Worm (Caenorhabditis elegans): ENCODE data around the gene irld-4.

Gene irld-4

DNA sequence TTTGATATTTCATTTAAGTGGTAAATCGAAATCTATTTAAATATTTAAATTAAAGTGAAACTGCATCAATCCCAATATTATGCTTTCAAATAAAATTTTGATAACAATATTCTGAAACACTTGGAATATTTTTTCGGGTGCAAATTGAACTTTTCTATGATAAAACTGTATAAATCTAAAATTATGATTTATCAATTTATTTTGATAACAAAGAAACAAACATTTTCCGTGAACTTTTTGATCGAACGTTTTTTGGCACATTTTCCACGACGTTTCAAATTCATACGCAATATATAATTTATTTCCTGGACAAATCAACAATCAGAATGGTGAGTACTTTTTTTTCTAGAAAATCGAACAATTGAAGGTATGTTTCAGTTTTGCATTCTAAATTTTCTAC, at the start of gene irld-4:
irld-4 (plus strand) TSS at position 301 of the 400 bp plus-strand sequence.
- no peak for TF ChIP-seq unc-62 (GFP tag; optimal IDR thresholded peaks at IDR 0.05)

- TF ChIP-seq unc-62 (GFP tag; optimal IDR thresholded peaks at IDR 0.05): no peak
Measured at ce11 chrIV:14586759-14587158, 46.1 kb upstream of the irld-4 start.

ce11 chrIV:14587589-14587988, 45.3 kb upstream of the irld-4 start:
- no peak for TF ChIP-seq unc-62 (GFP tag; optimal IDR thresholded peaks at IDR 0.05)

ce11 chrIV:14594249-14594648, 38.6 kb upstream of the irld-4 start:
- no peak for TF ChIP-seq unc-62 (GFP tag; optimal IDR thresholded peaks at IDR 0.05)

ce11 chrIV:14599321-14599720, 33.6 kb upstream of the irld-4 start:
- no peak for TF ChIP-seq unc-62 (GFP tag; optimal IDR thresholded peaks at IDR 0.05)

ce11 chrIV:14603022-14603421, 29.9 kb upstream of the irld-4 start:
- no peak for TF ChIP-seq unc-62 (GFP tag; optimal IDR thresholded peaks at IDR 0.05)

DNA sequence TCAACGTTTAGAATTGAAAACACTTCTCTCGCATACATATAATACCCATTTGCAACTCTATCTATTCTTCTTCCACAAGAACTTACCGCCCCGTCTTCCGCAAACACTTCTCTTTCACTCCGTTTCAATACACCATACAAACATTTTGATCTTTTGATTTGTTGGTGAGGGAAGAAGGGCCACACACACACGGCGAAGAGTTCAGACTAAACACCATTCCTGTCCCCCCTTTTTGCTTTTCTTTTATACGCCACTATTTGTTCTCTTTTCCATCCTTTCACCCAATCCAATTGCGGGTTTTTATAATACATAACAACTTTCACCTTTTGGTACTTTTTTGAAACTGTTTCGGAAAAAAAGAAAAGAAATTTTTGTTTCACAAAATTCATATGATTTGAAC, 27.8 kb upstream of the irld-4 start:
- TF ChIP-seq unc-62 (GFP tag; optimal IDR thresholded peaks at IDR 0.05): no peak

DNA sequence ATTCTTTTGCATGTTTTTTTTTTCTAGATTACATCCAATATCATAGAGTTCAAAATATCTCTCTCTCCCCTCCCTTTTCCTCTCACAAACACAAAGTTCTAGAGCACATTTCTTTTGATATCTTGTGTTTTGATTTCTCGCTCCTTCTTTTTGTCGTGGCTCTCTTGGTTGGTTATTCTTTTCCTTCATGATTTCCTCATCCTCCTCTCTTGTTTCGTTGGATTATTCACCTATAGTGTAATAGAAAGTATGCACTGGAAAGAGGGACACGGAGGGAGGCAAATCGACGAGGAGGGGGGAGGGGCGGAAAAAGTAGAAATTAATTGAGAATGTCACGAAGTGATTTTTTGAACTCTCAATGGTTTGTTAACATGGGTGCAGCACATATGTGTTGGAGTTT, 26.4 kb upstream of the irld-4 start:
- no peak for TF ChIP-seq unc-62 (GFP tag; optimal IDR thresholded peaks at IDR 0.05)

DNA sequence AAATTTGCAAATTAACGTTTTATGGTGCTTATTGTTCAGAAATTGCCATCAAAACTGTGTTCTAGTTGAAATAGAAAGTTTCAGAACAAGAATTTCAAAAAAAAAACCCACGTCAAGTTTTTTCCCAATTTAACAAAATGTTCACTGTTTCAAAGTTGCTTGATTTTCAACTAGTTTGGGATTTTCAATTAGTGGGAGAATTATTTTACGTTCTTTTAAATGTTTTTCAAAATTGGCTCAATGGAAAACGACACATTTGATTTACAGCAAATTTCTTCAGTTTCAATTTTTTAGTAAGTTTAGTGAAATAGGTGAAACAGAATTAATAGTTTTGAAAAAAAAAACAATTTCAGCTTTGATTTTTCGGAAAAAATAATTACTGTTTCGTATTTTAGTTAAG, 24.3 kb upstream of the irld-4 start:
- no peak for TF ChIP-seq unc-62 (GFP tag; optimal IDR thresholded peaks at IDR 0.05)

DNA sequence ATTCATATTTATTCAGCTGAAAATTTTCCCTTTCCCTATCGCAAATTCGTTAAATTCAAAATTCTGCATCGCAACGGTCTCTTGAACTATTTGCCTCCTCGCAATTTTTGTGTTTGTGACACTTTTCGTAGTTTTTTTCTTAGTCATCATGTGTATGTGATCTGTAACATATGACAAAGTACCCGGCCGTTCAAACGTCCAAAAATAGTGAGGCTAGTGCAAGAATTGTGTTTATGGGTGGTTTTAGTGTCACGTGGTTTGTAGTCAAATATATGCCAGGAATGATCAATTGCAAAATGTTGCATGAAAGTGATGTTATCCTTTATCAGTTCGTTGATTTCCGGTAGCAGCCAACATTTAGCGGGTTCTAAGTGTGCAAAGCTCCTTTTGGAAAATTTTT, 23.1 kb upstream of the irld-4 start:
- TF ChIP-seq unc-62 (GFP tag; optimal IDR thresholded peaks at IDR 0.05): no peak

DNA sequence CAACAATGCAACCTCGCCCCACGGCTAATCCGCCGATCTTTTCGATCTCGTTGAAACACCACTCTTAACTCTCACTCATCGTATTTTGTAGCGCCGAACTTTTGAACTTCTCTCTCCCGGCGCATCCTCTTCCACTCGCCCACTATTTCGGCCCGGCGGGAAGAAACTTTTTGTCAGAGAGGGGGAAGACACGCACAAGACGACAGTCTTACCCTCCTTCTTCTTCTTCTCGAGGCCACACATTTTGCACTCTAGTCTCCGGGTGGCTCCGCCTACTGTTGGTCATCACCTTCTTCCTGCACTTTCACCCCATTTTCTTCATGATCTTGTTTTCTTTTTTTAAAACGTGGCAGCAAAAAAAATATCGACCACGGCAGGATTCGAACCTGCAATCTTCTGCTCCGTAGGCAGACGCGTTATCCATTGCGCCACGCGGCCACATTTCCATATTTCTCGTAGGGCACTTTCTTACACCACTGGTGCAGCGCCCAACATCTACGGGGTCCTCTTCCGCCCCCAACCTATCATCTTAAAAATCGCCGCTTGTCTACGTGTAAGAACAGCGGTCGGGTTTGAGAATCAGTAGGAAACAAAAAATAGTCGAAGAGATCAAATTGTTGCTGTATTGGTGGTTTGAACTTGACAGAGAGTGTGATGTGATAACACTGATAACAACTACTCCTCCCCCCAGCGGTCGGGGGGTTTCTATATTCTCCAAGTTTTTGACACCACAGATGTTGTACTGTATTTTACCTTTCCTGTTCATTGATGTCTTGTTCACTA, 21.8 kb upstream of the irld-4 start:
- TF ChIP-seq unc-62 (GFP tag; optimal IDR thresholded peaks at IDR 0.05): no peak

- no peak for TF ChIP-seq unc-62 (GFP tag; optimal IDR thresholded peaks at IDR 0.05)
Measured at ce11 chrIV:14611892-14612497, 20.9 kb upstream of the irld-4 start.

DNA sequence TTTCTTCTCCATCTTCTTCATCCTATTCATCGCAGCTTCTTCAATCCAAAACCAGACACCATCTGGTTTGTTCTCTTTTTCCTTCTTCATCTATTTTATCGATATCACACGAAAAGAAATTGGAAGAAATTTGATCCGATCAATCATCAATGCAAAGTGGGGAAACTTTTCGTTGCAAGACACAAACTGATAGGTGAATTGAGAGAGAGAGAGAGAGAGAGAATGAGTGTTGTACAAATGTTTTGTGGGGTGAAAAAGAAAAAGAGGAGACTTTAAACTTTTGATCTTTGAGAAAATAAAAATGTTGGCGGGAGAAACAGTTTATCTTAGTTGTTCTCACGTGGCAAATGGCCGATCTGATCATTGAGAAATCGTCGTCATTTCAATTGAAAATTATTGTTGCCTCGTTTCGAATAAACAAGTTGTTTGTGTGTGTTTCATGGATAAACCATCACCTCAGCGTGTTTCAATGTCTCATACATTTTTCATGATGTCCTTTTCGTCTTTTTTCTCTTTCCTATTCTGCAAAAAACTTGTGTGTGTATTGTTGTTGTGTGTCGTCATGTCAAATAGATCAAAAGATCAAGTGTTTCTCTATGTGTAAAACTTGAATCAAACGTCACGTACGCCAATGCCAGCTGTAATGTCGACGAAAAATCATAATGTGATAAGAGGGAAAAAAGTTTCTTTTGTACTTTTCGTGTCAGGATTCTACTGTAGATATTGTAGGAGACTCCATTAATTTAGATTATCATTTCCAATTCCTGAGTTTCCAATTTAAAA, 20.2 kb upstream of the irld-4 start:
- no peak for TF ChIP-seq unc-62 (GFP tag; optimal IDR thresholded peaks at IDR 0.05)

ce11 chrIV:14613375-14613774, 19.5 kb upstream of the irld-4 start:
- TF ChIP-seq unc-62 (GFP tag; optimal IDR thresholded peaks at IDR 0.05): no peak

DNA sequence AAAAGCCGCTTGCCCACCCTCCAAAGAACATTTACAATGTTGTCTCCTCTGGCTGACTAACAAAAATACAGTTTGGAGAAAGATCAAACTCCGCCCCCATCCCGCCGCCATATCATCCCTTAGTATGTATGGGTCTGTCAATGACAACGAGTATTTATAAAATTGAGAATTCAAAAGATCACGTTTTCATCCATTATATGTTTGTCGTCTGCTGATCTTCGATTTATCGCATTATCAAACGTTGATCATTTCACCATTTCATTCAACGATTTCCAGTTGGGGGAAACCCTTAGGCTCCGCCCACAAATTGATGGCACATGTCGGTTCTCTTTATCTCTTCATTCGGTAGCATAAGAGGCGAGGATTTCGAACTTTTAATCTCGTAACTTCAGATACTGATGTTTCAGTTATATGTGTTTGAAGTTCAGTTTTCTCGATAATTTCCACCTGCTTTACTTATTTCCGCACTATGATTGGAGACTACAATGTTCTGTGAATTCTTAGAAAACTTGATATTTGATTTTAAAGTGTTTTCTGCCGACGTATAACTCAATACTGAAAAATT, 18.6 kb upstream of the irld-4 start:
- TF ChIP-seq unc-62 (GFP tag; optimal IDR thresholded peaks at IDR 0.05): no peak

DNA sequence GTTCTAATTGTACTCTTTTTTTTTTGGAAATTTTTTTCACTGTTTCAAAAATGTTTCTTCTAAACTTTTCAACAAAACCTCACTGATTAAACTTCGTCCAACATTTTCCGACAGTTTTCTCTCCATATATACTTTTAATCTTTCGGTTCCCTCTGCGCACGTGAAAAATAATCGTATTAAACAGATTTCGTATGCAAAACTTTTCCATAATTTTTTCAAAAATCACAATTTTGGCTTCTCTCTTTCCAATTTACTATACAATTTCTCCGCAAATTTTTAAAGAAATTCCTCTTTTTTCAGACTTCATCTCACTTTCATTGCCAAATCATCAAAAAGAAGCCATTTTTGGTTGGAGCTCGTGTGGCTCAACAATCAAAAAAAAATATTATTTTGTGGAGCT, 16.6 kb upstream of the irld-4 start, which contains the start of gene dmd-6:
dmd-6 (plus strand) TSS at position 301 of the 400 bp plus-strand sequence.
- no peak for TF ChIP-seq unc-62 (GFP tag; optimal IDR thresholded peaks at IDR 0.05)
